Worm (Caenorhabditis elegans): ENCODE data around the gene rpl-42.

ce11 chrII:11125059-11125594 lies 32.6 kb downstream of the rpl-42 start:
- TF ChIP-seq fos-1 (tag; optimal IDR thresholded peaks at IDR 0.05) (no peak), egl-27 (tag; optimal IDR thresholded peaks at IDR 0.05) (no peak), unc-62 (GFP tag; optimal IDR thresholded peaks at IDR 0.05) (no peak), elt-2 (tag; optimal IDR thresholded peaks at IDR 0.05) (no peak), lin-39 (tag; optimal IDR thresholded peaks at IDR 0.05) (no peak), R02D3.7 (tag; optimal IDR thresholded peaks at IDR 0.05) (no peak), fkh-10 (GFP tag; optimal IDR thresholded peaks at IDR 0.05) (no peak), ceh-82 (tag; optimal IDR thresholded peaks at IDR 0.05) (no peak), ztf-4 (tag; optimal IDR thresholded peaks at IDR 0.05) (no peak)

Measured in whole organism, L3 larva.